Fruit fly (Drosophila melanogaster): Measurements from ENCODE around the gene CG14435.
A peak's percentile ranks its signal among the peaks of the same experiment; 100 is the strongest.

CG14435 gene

DNA sequence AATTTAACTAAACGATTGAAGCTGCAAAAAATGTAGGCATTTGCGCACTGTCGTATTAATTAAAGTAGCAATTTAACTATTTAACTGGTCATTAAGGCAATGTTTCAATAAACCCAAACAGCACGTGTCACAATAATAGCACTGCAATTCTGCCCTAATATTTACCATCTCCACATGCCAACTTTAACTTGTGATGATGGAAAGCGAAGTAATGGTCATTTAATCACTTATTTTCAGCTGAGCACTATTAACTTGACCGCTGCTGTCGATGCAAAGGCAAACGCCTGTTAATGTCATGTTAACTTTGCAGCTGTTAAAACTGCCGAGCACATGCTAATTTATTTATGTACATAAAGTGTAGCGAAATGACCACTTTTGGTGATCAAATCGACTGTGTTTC, 49.5 kb downstream of the CG14435 start (continued):
- TF ChIP-seq wek (GFP tag; optimal IDR thresholded peaks at IDR 0.05), result peak; percentile 76
- TF ChIP-seq E2f2 (GFP tag; IDR thresholded peaks at IDR 0.05), result peak; percentile 54
- peak; percentile 48; the same call in 1 of the 2 replicates for TF ChIP-seq MBD-R2 (GFP tag; IDR thresholded peaks at IDR 0.05)
- TF ChIP-seq lola (GFP tag; optimal IDR thresholded peaks at IDR 0.05), result peak in 1 of 3 experiments; percentile 50
- TF ChIP-seq CG8944 (GFP tag; optimal IDR thresholded peaks at IDR 0.05), result peak; percentile 76
- peak; percentile 83 for TF ChIP-seq CG3281 (GFP tag; optimal IDR thresholded peaks at IDR 0.05)
- TF ChIP-seq bbx (GFP tag; IDR thresholded peaks at IDR 0.05; ENCODE audit: partially characterized antibody), result no peak
- no peak for TF ChIP-seq unc-4 (GFP tag; IDR thresholded peaks at IDR 0.05; ENCODE audit: partially characterized antibody)
- TF ChIP-seq CG4854 (GFP tag; optimal IDR thresholded peaks at IDR 0.05), result peak; percentile 87
- no peak for TF ChIP-seq Tbp (GFP tag; optimal IDR thresholded peaks at IDR 0.05)
- TF ChIP-seq Mes4 (GFP tag; optimal IDR thresholded peaks at IDR 0.05), result peak; percentile 75
- TF ChIP-seq HLH54F (GFP tag; optimal IDR thresholded peaks at IDR 0.05), result peak; percentile 82
- TF ChIP-seq grau (tag; optimal IDR thresholded peaks at IDR 0.05), result peak; percentile 81
- TF ChIP-seq trem (tag; optimal IDR thresholded peaks at IDR 0.05), result peak; percentile 43
- peak; percentile 60 for TF ChIP-seq CG11085 (GFP tag; IDR thresholded peaks at IDR 0.05)
- TF ChIP-seq CG4820 (GFP tag; optimal IDR thresholded peaks at IDR 0.05), result peak; percentile 69
- TF ChIP-seq abd-A (tag; optimal IDR thresholded peaks at IDR 0.05), result no peak
- peak; percentile 73 for TF ChIP-seq CG8388 (GFP tag; optimal IDR thresholded peaks at IDR 0.05)
- TF ChIP-seq CG30403 (GFP tag; optimal IDR thresholded peaks at IDR 0.05), result peak; percentile 80
- TF ChIP-seq CG2678 (tag; optimal IDR thresholded peaks at IDR 0.05), result peak; percentile 87
- TF ChIP-seq CG4404 (GFP tag; IDR thresholded peaks at IDR 0.05), result peak; percentile 54; the same call in 1 of the 2 replicates
- TF ChIP-seq Xbp1 (GFP tag; optimal IDR thresholded peaks at IDR 0.05), result peak; percentile 86
- peak; percentile 85 for TF ChIP-seq NFAT (GFP tag; IDR thresholded peaks at IDR 0.05)
- TF ChIP-seq CG5245 (GFP tag; optimal IDR thresholded peaks at IDR 0.05), result peak; percentile 78
- peak; percentile 62; the same call in 1 of the 2 replicates for TF ChIP-seq ssp (GFP tag; IDR thresholded peaks at IDR 0.05)
- TF ChIP-seq CG7372 (GFP tag; IDR thresholded peaks at IDR 0.05), result peak; percentile 76
- peak; percentile 71 for TF ChIP-seq Ssrp (tag; optimal IDR thresholded peaks at IDR 0.05)
- peak; percentile 56 for TF ChIP-seq Hand (GFP tag; optimal IDR thresholded peaks at IDR 0.05)
- TF ChIP-seq run (tag; optimal IDR thresholded peaks at IDR 0.05), result peak; percentile 53
- TF ChIP-seq ERR (GFP tag; optimal IDR thresholded peaks at IDR 0.05), result peak; percentile 46
- TF ChIP-seq lbe (GFP tag; optimal IDR thresholded peaks at IDR 0.05), result no peak
- TF ChIP-seq tna (GFP tag; IDR thresholded peaks at IDR 0.05; ENCODE audit: partially characterized antibody), result no peak
- peak; percentile 41 for TF ChIP-seq CG14710 (tag; optimal IDR thresholded peaks at IDR 0.05)
- no peak for TF ChIP-seq nom (GFP tag; optimal IDR thresholded peaks at IDR 0.05)
- TF ChIP-seq CG10654 (GFP tag; optimal IDR thresholded peaks at IDR 0.05), result peak; percentile 74
- TF ChIP-seq Scr (GFP tag; IDR thresholded peaks at IDR 0.05; ENCODE audit: partially characterized antibody), result no peak
- TF ChIP-seq CG8290 (GFP tag; optimal IDR thresholded peaks at IDR 0.05), result peak; percentile 9
- peak in 1 of 2 experiments; percentile 98 for TF ChIP-seq CG8290 (tag; optimal IDR thresholded peaks at IDR 0.05)
- TF ChIP-seq CG30020 (tag; optimal IDR thresholded peaks at IDR 0.05), result no peak
- no peak for TF ChIP-seq CG34376 (GFP tag; optimal IDR thresholded peaks at IDR 0.05)
- peak; percentile 84 for TF ChIP-seq sob (GFP tag; IDR thresholded peaks at IDR 0.05)
- peak; percentile 54 for TF ChIP-seq en (GFP tag; optimal IDR thresholded peaks at IDR 0.05)
- peak; percentile 62 for TF ChIP-seq Myb (GFP tag; optimal IDR thresholded peaks at IDR 0.05)
- peak; percentile 80 for TF ChIP-seq CG17385 (GFP tag; optimal IDR thresholded peaks at IDR 0.05)
- peak; percentile 78 for TF ChIP-seq disco-r (GFP tag; optimal IDR thresholded peaks at IDR 0.05)
- peak; percentile 79 for TF ChIP-seq Dad (GFP tag; optimal IDR thresholded peaks at IDR 0.05)
- TF ChIP-seq CG10147 (GFP tag; optimal IDR thresholded peaks at IDR 0.05), result peak; percentile 73
- TF ChIP-seq PHDP (tag; optimal IDR thresholded peaks at IDR 0.05), result peak; percentile 84
- peak; percentile 79 for TF ChIP-seq ab (GFP tag; optimal IDR thresholded peaks at IDR 0.05)
- peak; percentile 93 for TF ChIP-seq CG12769 (tag; optimal IDR thresholded peaks at IDR 0.05)
- peak; percentile 81 for TF ChIP-seq CG13424 (tag; optimal IDR thresholded peaks at IDR 0.05)

Data from whole organism, embryonic.